Worm (Caenorhabditis elegans) whole organism, early embryonic: ENCODE data around the gene srh-69.

ENCODE experiments used
- B0310.2 ChIP-seq: sonication (generic microtip); optimal IDR thresholded peaks from 2 replicates; lab custom pipeline; 2016; ENCODE audit warnings: mild to moderate bottlenecking, missing genetic modification characterization, missing compliant biosample characterization
- F13C5.2 ChIP-seq: sonication (generic microtip); optimal IDR thresholded peaks from 2 replicates; lab custom pipeline; 2017; ENCODE audit warnings: mild to moderate bottlenecking, missing genetic modification characterization, inconsistent platforms, missing compliant biosample characterization
- aly-1 ChIP-seq: sonication (generic microtip); optimal IDR thresholded peaks from 2 replicates; lab custom pipeline; 2016; ENCODE audit warnings: missing genetic modification characterization, missing compliant biosample characterization
- ama-1 ChIP-seq: fragments of 150-350 bp; optimal IDR thresholded peaks from 2 replicates; lab custom pipeline; 2014
- ceh-13 ChIP-seq: fragments of 200-800 bp; sonication (Bioruptor generic); optimal IDR thresholded peaks from 2 replicates; lab custom pipeline; 2018; ENCODE audit warnings: mild to moderate bottlenecking, missing genetic modification characterization, missing compliant biosample characterization
- ceh-36 ChIP-seq: sonication (generic microtip); optimal IDR thresholded peaks from 2 replicates; lab custom pipeline; 2016; ENCODE audit warnings: missing genetic modification characterization, inconsistent platforms, missing compliant biosample characterization
- ets-7 ChIP-seq: sonication (generic microtip); optimal IDR thresholded peaks from 2 replicates; lab custom pipeline; 2016; ENCODE audit warnings: missing genotype, missing genetic modification characterization, missing compliant biosample characterization
- flt-1 ChIP-seq: fragments of 200-800 bp; sonication (Bioruptor generic); IDR thresholded peaks from 2 replicates; pipeline ENCODE4 v1.3.6; 2022; ENCODE audit warnings: missing genetic modification characterization, missing compliant biosample characterization
- hmbx-1 ChIP-seq: sonication (generic microtip); optimal IDR thresholded peaks from 2 replicates; lab custom pipeline; 2016; ENCODE audit warnings: mild to moderate bottlenecking, missing genetic modification characterization, missing compliant biosample characterization
- hmg-4 ChIP-seq: fragments of 200-800 bp; sonication (Bioruptor generic); optimal IDR thresholded peaks from 2 replicates; lab custom pipeline; 2018; ENCODE audit warnings: mild to moderate bottlenecking, missing genetic modification characterization, missing compliant biosample characterization
- hnd-1 ChIP-seq: sonication (generic microtip); optimal IDR thresholded peaks from 2 replicates; lab custom pipeline; 2016; ENCODE audit warnings: missing genetic modification characterization, missing compliant biosample characterization
- pes-1 ChIP-seq: fragments of 200-800 bp; sonication (Bioruptor generic); IDR thresholded peaks from 2 replicates; pipeline ENCODE4 v1.3.6; 2022; ENCODE audit warnings: missing genetic modification reagents, missing genetic modification characterization, missing compliant biosample characterization
- scrt-1 ChIP-seq: fragments of 200-800 bp; sonication (Bioruptor generic); IDR thresholded peaks from 2 replicates; pipeline ENCODE4 v1.3.6; 2022; ENCODE audit warnings: missing genetic modification characterization, missing compliant biosample characterization
- sea-1 ChIP-seq: fragments of 200-800 bp; sonication (Bioruptor generic); conservative IDR thresholded peaks from 2 replicates; pipeline ENCODE4 v1.3.6; 2022; ENCODE audit warnings: missing genetic modification characterization, missing compliant biosample characterization
- tbx-11 ChIP-seq: fragments of 200-800 bp; sonication (Bioruptor generic); IDR thresholded peaks from 2 replicates; pipeline ENCODE4 v1.3.6; 2022; ENCODE audit warnings: missing genetic modification characterization, missing compliant biosample characterization
- tbx-37 ChIP-seq: fragments of 200-800 bp; sonication (Bioruptor generic); conservative IDR thresholded peaks from 2 replicates; pipeline ENCODE4 v1.3.6; 2022; ENCODE audit warnings: missing genetic modification reagents, missing genetic modification characterization, missing compliant biosample characterization
- tra-4 ChIP-seq: sonication (generic microtip); optimal IDR thresholded peaks from 2 replicates; lab custom pipeline; 2017; ENCODE audit warnings: missing genetic modification characterization, missing compliant biosample characterization

Gene srh-69

ce11 chrII:12506511-12506910 is 8.0 kb downstream of the srh-69 start:
- no peak for TF ChIP-seq tbx-11
- no peak for TF ChIP-seq B0310.2 (tag; lab: Kevin White, UChicago)
- no peak for TF ChIP-seq flt-1 (GFP tag; lab: Robert Waterston, UW)
- TF ChIP-seq ceh-13 (GFP tag; lab: Kevin White, UChicago), result no peak
- no peak for TF ChIP-seq hmg-4 (GFP tag; lab: Kevin White, UChicago)
- TF ChIP-seq hnd-1 (tag; lab: Kevin White, UChicago), result no peak
- TF ChIP-seq tra-4 (tag; lab: Kevin White, UChicago), result no peak
- no peak for TF ChIP-seq sea-1 (GFP tag; lab: Robert Waterston, UW)
- TF ChIP-seq tbx-37 (GFP tag; lab: Robert Waterston, UW), result no peak
- TF ChIP-seq aly-1 (tag; lab: Kevin White, UChicago), result no peak
- no peak for TF ChIP-seq F13C5.2 (tag; lab: Kevin White, UChicago)
- TF ChIP-seq ama-1, result no peak
- no peak for TF ChIP-seq ceh-36 (tag; lab: Kevin White, UChicago)
- TF ChIP-seq pes-1, result no peak
- TF ChIP-seq hmbx-1 (tag; lab: Kevin White, UChicago), result no peak
- no peak for TF ChIP-seq ets-7 (tag; lab: Kevin White, UChicago)
- TF ChIP-seq scrt-1 (GFP tag; lab: Robert Waterston, UW), result no peak

- TF ChIP-seq ceh-36 (tag; lab: Kevin White, UChicago) (no peak), tbx-37 (GFP tag; lab: Robert Waterston, UW) (no peak), scrt-1 (GFP tag; lab: Robert Waterston, UW) (no peak), aly-1 (tag; lab: Kevin White, UChicago) (no peak), hnd-1 (tag; lab: Kevin White, UChicago) (no peak), F13C5.2 (tag; lab: Kevin White, UChicago) (no peak), tbx-11 (no peak), sea-1 (GFP tag; lab: Robert Waterston, UW) (no peak), flt-1 (GFP tag; lab: Robert Waterston, UW) (no peak), ets-7 (tag; lab: Kevin White, UChicago) (no peak), hmbx-1 (tag; lab: Kevin White, UChicago) (no peak), hmg-4 (GFP tag; lab: Kevin White, UChicago) (no peak), B0310.2 (tag; lab: Kevin White, UChicago) (no peak), pes-1 (no peak), ama-1 (no peak), ceh-13 (GFP tag; lab: Kevin White, UChicago) (no peak), tra-4 (tag; lab: Kevin White, UChicago) (no peak)
Observed at ce11 chrII:12502784-12503183, 11.7 kb downstream of the srh-69 start, which contains the start of gene ador-1. Gene ador-1, minus strand, starts transcription at chrII:12502884.

- TF ChIP-seq hmg-4 (GFP tag; lab: Kevin White, UChicago) (no peak), hmbx-1 (tag; lab: Kevin White, UChicago) (no peak), F13C5.2 (tag; lab: Kevin White, UChicago) (no peak)
Observed at ce11 chrII:12499969-12500368, 14.6 kb downstream of the srh-69 start.

ce11 chrII:12496981-12497380 is 17.5 kb downstream of the srh-69 start, which contains the start of gene T21B4.3:
Gene T21B4.3, minus strand, starts transcription at chrII:12497081.
- no peak for TF ChIP-seq tbx-11
- no peak for TF ChIP-seq ceh-13 (GFP tag; lab: Kevin White, UChicago)
- TF ChIP-seq aly-1 (tag; lab: Kevin White, UChicago), result no peak
- TF ChIP-seq ceh-36 (tag; lab: Kevin White, UChicago), result no peak
- no peak for TF ChIP-seq pes-1
- TF ChIP-seq hnd-1 (tag; lab: Kevin White, UChicago), result no peak
- no peak for TF ChIP-seq F13C5.2 (tag; lab: Kevin White, UChicago)
- no peak for TF ChIP-seq B0310.2 (tag; lab: Kevin White, UChicago)
- no peak for TF ChIP-seq sea-1 (GFP tag; lab: Robert Waterston, UW)
- no peak for TF ChIP-seq tra-4 (tag; lab: Kevin White, UChicago)
- TF ChIP-seq hmbx-1 (tag; lab: Kevin White, UChicago), result no peak
- TF ChIP-seq ama-1, result no peak
- no peak for TF ChIP-seq ets-7 (tag; lab: Kevin White, UChicago)
- TF ChIP-seq flt-1 (GFP tag; lab: Robert Waterston, UW), result no peak

ce11 chrII:12494556-12495131 is 19.9 kb downstream of the srh-69 start, which contains the start of gene col-85:
Gene col-85, minus strand, starts transcription at chrII:12495095.
- TF ChIP-seq hnd-1 (tag; lab: Kevin White, UChicago) (peak; percentile 88), ceh-13 (GFP tag; lab: Kevin White, UChicago) (peak; percentile 84), flt-1 (GFP tag; lab: Robert Waterston, UW) (peak; percentile 98), tbx-37 (GFP tag; lab: Robert Waterston, UW) (peak; percentile 98), hmg-4 (GFP tag; lab: Kevin White, UChicago) (peak; percentile 92), ceh-36 (tag; lab: Kevin White, UChicago) (peak; percentile 94), B0310.2 (tag; lab: Kevin White, UChicago) (peak; percentile 91), tbx-11 (peak; percentile 97), sea-1 (GFP tag; lab: Robert Waterston, UW) (peak; percentile 95), tra-4 (tag; lab: Kevin White, UChicago) (peak; percentile 85), F13C5.2 (tag; lab: Kevin White, UChicago) (peak; percentile 95), pes-1 (peak; percentile 98), scrt-1 (GFP tag; lab: Robert Waterston, UW) (peak; percentile 98), ets-7 (tag; lab: Kevin White, UChicago) (peak; percentile 93), ama-1 (no peak), aly-1 (tag; lab: Kevin White, UChicago) (peak; percentile 90), hmbx-1 (tag; lab: Kevin White, UChicago) (peak; percentile 79)

DNA sequence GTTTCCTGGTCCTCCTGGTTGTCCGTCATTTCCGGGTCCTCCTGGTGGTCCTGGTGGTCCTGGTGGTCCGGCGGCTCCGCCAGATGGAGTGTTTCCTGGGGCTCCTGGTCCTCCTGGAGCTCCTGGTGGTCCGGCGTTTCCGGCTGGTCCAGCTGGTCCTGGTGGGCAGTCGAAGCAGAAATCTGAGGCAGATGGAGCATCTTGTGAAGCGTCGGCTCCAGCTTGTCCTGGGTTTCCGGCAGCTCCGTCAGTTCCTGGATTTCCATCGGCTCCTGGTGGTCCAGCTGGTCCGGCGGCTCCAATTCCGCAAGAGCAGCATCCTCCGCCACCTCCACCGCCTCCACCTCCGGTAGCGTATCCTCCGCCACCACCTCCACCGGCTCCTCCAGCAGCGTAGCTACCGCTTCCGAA is 20.4 kb downstream of the srh-69 start:
- TF ChIP-seq F13C5.2 (tag; lab: Kevin White, UChicago), result no peak
- TF ChIP-seq hmbx-1 (tag; lab: Kevin White, UChicago), result no peak
- TF ChIP-seq hmg-4 (GFP tag; lab: Kevin White, UChicago), result no peak
- no peak for TF ChIP-seq tra-4 (tag; lab: Kevin White, UChicago)
- no peak for TF ChIP-seq pes-1
- TF ChIP-seq scrt-1 (GFP tag; lab: Robert Waterston, UW), result no peak
- TF ChIP-seq tbx-11, result no peak
- no peak for TF ChIP-seq ets-7 (tag; lab: Kevin White, UChicago)
- TF ChIP-seq ceh-36 (tag; lab: Kevin White, UChicago), result no peak
- no peak for TF ChIP-seq ceh-13 (GFP tag; lab: Kevin White, UChicago)
- no peak for TF ChIP-seq hnd-1 (tag; lab: Kevin White, UChicago)
- no peak for TF ChIP-seq sea-1 (GFP tag; lab: Robert Waterston, UW)
- TF ChIP-seq flt-1 (GFP tag; lab: Robert Waterston, UW), result no peak
- TF ChIP-seq tbx-37 (GFP tag; lab: Robert Waterston, UW), result no peak
